Fruit fly (Drosophila melanogaster) whole organism, embryonic: Measurements from ENCODE around the gene CG32099.

ENCODE experiments used
- Antp ChIP-seq: fragments of 200-800 bp; sonication (Bioruptor generic); optimal IDR thresholded peaks from 3 replicates; lab custom pipeline; 2016; ENCODE audit warnings: missing biosample characterization, missing genetic modification characterization
- Atf-2 ChIP-seq: fragments of 200-800 bp; sonication (Bioruptor generic); optimal IDR thresholded peaks from 2 replicates; lab custom pipeline; 2016; ENCODE audit warnings: missing biosample characterization, missing genetic modification characterization
- BtbVII ChIP-seq: fragments of 200-800 bp; sonication (Bioruptor generic); optimal IDR thresholded peaks from 3 replicates; lab custom pipeline; 2017; ENCODE audit warnings: missing biosample characterization, mild to moderate bottlenecking, missing genetic modification characterization
- Bteb2 ChIP-seq: fragments of 200-800 bp; sonication (Bioruptor generic); optimal IDR thresholded peaks from 2 replicates; lab custom pipeline; 2016; ENCODE audit warnings: missing biosample characterization, missing genetic modification characterization
- CG10267 ChIP-seq: fragments of 200-800 bp; sonication (Bioruptor generic); optimal IDR thresholded peaks from 2 replicates; lab custom pipeline; 2018; ENCODE audit warnings: missing biosample characterization, mild to moderate bottlenecking, missing genetic modification characterization, moderate library complexity
- CG10565 ChIP-seq: fragments of 200-800 bp; sonication (Bioruptor generic); optimal IDR thresholded peaks from 3 replicates; lab custom pipeline; 2016; ENCODE audit warnings: missing biosample characterization, mild to moderate bottlenecking, missing genetic modification characterization
- CG10654 ChIP-seq: fragments of 200-800 bp; sonication (Bioruptor generic); optimal IDR thresholded peaks from 2 replicates; lab custom pipeline; 2016; ENCODE audit warnings: missing biosample characterization, missing genetic modification characterization
- CG11456 ChIP-seq: fragments of 200-800 bp; sonication (Bioruptor generic); IDR thresholded peaks from 3 replicates; pipeline ENCODE4 v1.3.6; 2022; ENCODE audit warnings: missing biosample characterization, missing genetic modification characterization
- CG11723 ChIP-seq: fragments of 200-800 bp; sonication (Bioruptor generic); optimal IDR thresholded peaks from 2 replicates; lab custom pipeline; 2017; ENCODE audit warnings: missing biosample characterization, mild to moderate bottlenecking, missing genetic modification characterization
- CG1233 ChIP-seq: fragments of 200-800 bp; sonication (Bioruptor generic); optimal IDR thresholded peaks from 4 replicates; lab custom pipeline; 2018; ENCODE audit warnings: missing biosample characterization, mild to moderate bottlenecking, missing genetic modification characterization
- CG12391 ChIP-seq: fragments of 200-800 bp; sonication (Bioruptor generic); optimal IDR thresholded peaks from 3 replicates; lab custom pipeline; 2018; ENCODE audit warnings: missing biosample characterization, mild to moderate bottlenecking, missing genetic modification characterization, moderate library complexity
- CG12744 ChIP-seq: fragments of 200-800 bp; sonication (Bioruptor generic); optimal IDR thresholded peaks from 2 replicates; lab custom pipeline; 2016; ENCODE audit warnings: missing biosample characterization, missing genetic modification characterization
- CG15011 ChIP-seq: fragments of 200-800 bp; sonication (Bioruptor generic); optimal IDR thresholded peaks from 3 replicates; lab custom pipeline; 2018; ENCODE audit warnings: missing biosample characterization, mild to moderate bottlenecking, missing genetic modification characterization
- CG15073 ChIP-seq: fragments of 200-800 bp; sonication (Bioruptor generic); optimal IDR thresholded peaks from 2 replicates; lab custom pipeline; 2016; ENCODE audit warnings: missing biosample characterization, missing genetic modification characterization
- CG17568 ChIP-seq: fragments of 200-800 bp; sonication (Bioruptor generic); optimal IDR thresholded peaks from 2 replicates; lab custom pipeline; 2018; ENCODE audit warnings: missing biosample characterization, mild to moderate bottlenecking, missing genetic modification characterization, moderate library complexity
- CG2202 ChIP-seq: fragments of 200-800 bp; sonication (Bioruptor generic); optimal IDR thresholded peaks from 2 replicates; lab custom pipeline; 2018; ENCODE audit warnings: missing biosample characterization, mild to moderate bottlenecking, missing genetic modification characterization
- CG2712 ChIP-seq: fragments of 200-800 bp; optimal IDR thresholded peaks from 3 replicates; lab custom pipeline; 2019; ENCODE audit warnings: missing biosample characterization, mild to moderate bottlenecking, missing genetic modification characterization, moderate library complexity
- CG31388 ChIP-seq: fragments of 200-800 bp; sonication (Bioruptor generic); optimal IDR thresholded peaks from 2 replicates; lab custom pipeline; 2016; ENCODE audit warnings: missing biosample characterization, missing genetic modification characterization
- CG31441 ChIP-seq: fragments of 200-800 bp; sonication (Bioruptor generic); IDR thresholded peaks from 2 replicates; pipeline ENCODE4 v1.3.6; 2022; ENCODE audit warnings: missing biosample characterization, missing genetic modification characterization
- CG4424 ChIP-seq: fragments of 200-800 bp; sonication (Bioruptor generic); optimal IDR thresholded peaks from 3 replicates; lab custom pipeline; 2016; ENCODE audit warnings: missing biosample characterization, missing genetic modification characterization
- CG6791 ChIP-seq: fragments of 200-800 bp; sonication (Bioruptor generic); IDR thresholded peaks from 3 replicates; pipeline ENCODE4 v1.3.6; 2022; ENCODE audit warnings: missing biosample characterization, missing genetic modification characterization; ENCODE audit not compliant: partially characterized antibody
- CG8290 ChIP-seq, 3 experiments: fragments of 200-800 bp; sonication (Bioruptor generic); optimal IDR thresholded peaks; 2 replicates each; lab custom pipeline; 2016 to 2019; ENCODE audit warnings: missing biosample characterization in 3 of 3, missing genetic modification characterization in 3 of 3, mild to moderate bottlenecking in 2 of 3, moderate library complexity in 1 of 3
- CG9437 ChIP-seq: fragments of 200-800 bp; sonication (Bioruptor generic); optimal IDR thresholded peaks from 2 replicates; lab custom pipeline; 2018; ENCODE audit warnings: missing biosample characterization, mild to moderate bottlenecking, missing genetic modification characterization
- CG9727 ChIP-seq: fragments of 200-800 bp; sonication (Bioruptor generic); optimal IDR thresholded peaks from 3 replicates; lab custom pipeline; 2017; ENCODE audit warnings: missing biosample characterization, mild to moderate bottlenecking, missing genetic modification characterization
- CG9797 ChIP-seq: fragments of 200-800 bp; sonication (Bioruptor generic); optimal IDR thresholded peaks from 3 replicates; lab custom pipeline; 2018; ENCODE audit warnings: missing biosample characterization, mild to moderate bottlenecking, missing genetic modification characterization
- Dbx ChIP-seq: fragments of 200-800 bp; sonication (Bioruptor generic); IDR thresholded peaks from 3 replicates; pipeline ENCODE4 v1.3.6; 2022; ENCODE audit warnings: missing biosample characterization, missing genetic modification characterization
- Fer2 ChIP-seq: fragments of 200-800 bp; sonication (Bioruptor generic); optimal IDR thresholded peaks from 2 replicates; lab custom pipeline; 2018; ENCODE audit warnings: missing biosample characterization, mild to moderate bottlenecking, missing genetic modification characterization, moderate library complexity
- GATAe ChIP-seq: fragments of 200-800 bp; sonication (Bioruptor generic); conservative IDR thresholded peaks from 2 replicates; pipeline ENCODE4 v1.3.6; 2022; ENCODE audit warnings: missing biosample characterization, missing genetic modification characterization
- HLH4C ChIP-seq: fragments of 200-800 bp; sonication (Bioruptor generic); IDR thresholded peaks from 3 replicates; pipeline ENCODE4 v1.3.6; 2022; ENCODE audit warnings: missing biosample characterization, missing genetic modification characterization; ENCODE audit not compliant: partially characterized antibody
- HLH54F ChIP-seq: fragments of 200-800 bp; sonication (Bioruptor generic); optimal IDR thresholded peaks from 3 replicates; lab custom pipeline; 2016; ENCODE audit warnings: missing biosample characterization, missing genetic modification characterization
- HmgD ChIP-seq: fragments of 200-800 bp; sonication (Bioruptor generic); optimal IDR thresholded peaks from 3 replicates; lab custom pipeline; 2016; ENCODE audit warnings: missing biosample characterization, missing genetic modification characterization
- NC2β ChIP-seq: fragments of 200-800 bp; sonication (Bioruptor generic); optimal IDR thresholded peaks from 2 replicates; lab custom pipeline; 2016; ENCODE audit warnings: missing biosample characterization, missing genetic modification characterization
- Poxn ChIP-seq: fragments of 200-800 bp; sonication (Bioruptor generic); IDR thresholded peaks from 2 replicates; pipeline ENCODE4 v1.3.6; 2022; ENCODE audit warnings: missing biosample characterization, missing genetic modification characterization
- Rfx ChIP-seq: fragments of 200-800 bp; sonication (Bioruptor generic); IDR thresholded peaks from 2 replicates; pipeline ENCODE4 v1.3.6; 2022; ENCODE audit warnings: missing biosample characterization, missing genetic modification characterization
- Scr ChIP-seq: fragments of 200-800 bp; sonication (Bioruptor generic); IDR thresholded peaks from 2 replicates; pipeline ENCODE4 v1.3.6; 2022; ENCODE audit warnings: missing biosample characterization, missing genetic modification characterization; ENCODE audit not compliant: partially characterized antibody
- abd-A ChIP-seq: fragments of 200-800 bp; sonication (Bioruptor generic); optimal IDR thresholded peaks from 3 replicates; lab custom pipeline; 2019; ENCODE audit warnings: missing biosample characterization, mild to moderate bottlenecking, missing genetic modification characterization, moderate library complexity
- aop ChIP-seq: fragments of 200-800 bp; sonication (Bioruptor generic); IDR thresholded peaks from 2 replicates; pipeline ENCODE4 v1.3.6; 2022; ENCODE audit warnings: missing biosample characterization, missing genetic modification characterization
- ash1 ChIP-seq: fragments of 200-800 bp; sonication (Bioruptor generic); optimal IDR thresholded peaks from 2 replicates; lab custom pipeline; 2018; ENCODE audit warnings: missing biosample characterization, mild to moderate bottlenecking, missing genetic modification characterization
- dmrt11E ChIP-seq: fragments of 200-800 bp; sonication (Bioruptor generic); optimal IDR thresholded peaks from 3 replicates; lab custom pipeline; 2018; ENCODE audit warnings: missing biosample characterization, mild to moderate bottlenecking, missing genetic modification characterization, moderate library complexity
- ftz-f1 ChIP-seq: fragments of 200-800 bp; sonication (Bioruptor generic); optimal IDR thresholded peaks from 2 replicates; lab custom pipeline; 2016; ENCODE audit warnings: missing biosample characterization, missing genetic modification characterization
- fu2 ChIP-seq: fragments of 200-800 bp; sonication (Bioruptor generic); optimal IDR thresholded peaks from 2 replicates; lab custom pipeline; 2016; ENCODE audit warnings: missing biosample characterization, missing genetic modification characterization
- jing ChIP-seq: fragments of 200-800 bp; sonication (Bioruptor generic); optimal IDR thresholded peaks from 2 replicates; lab custom pipeline; 2018; ENCODE audit warnings: missing biosample characterization, mild to moderate bottlenecking, missing genetic modification characterization
- mirr ChIP-seq: fragments of 200-800 bp; sonication (Bioruptor generic); optimal IDR thresholded peaks from 3 replicates; lab custom pipeline; 2018; ENCODE audit warnings: missing biosample characterization, mild to moderate bottlenecking, missing genetic modification characterization
- nmo ChIP-seq: fragments of 200-800 bp; sonication (Bioruptor generic); optimal IDR thresholded peaks from 2 replicates; lab custom pipeline; 2018; ENCODE audit warnings: missing biosample characterization, mild to moderate bottlenecking, missing genetic modification characterization, moderate library complexity
- odd ChIP-seq: fragments of 200-800 bp; sonication (Bioruptor generic); optimal IDR thresholded peaks from 2 replicates; lab custom pipeline; 2017; ENCODE audit warnings: missing biosample characterization, mild to moderate bottlenecking, missing genetic modification characterization
- pnt ChIP-seq: fragments of 200-800 bp; sonication (Bioruptor generic); optimal IDR thresholded peaks from 3 replicates; lab custom pipeline; 2016; ENCODE audit warnings: missing biosample characterization, missing genetic modification characterization
- prd ChIP-seq, 3 experiments: fragments of >200 bp in 2 of 3; fragments of 200-800 bp in 1 of 3; sonication (Bioruptor generic) in 1 of 3; optimal IDR thresholded peaks in 2 of 3; IDR thresholded peaks in 1 of 3; 2 replicates in 2 of 3; 3 replicates in 1 of 3; pipeline versions ENCODE4 v1.3.6 to Lab custom; 2017 to 2022; ENCODE audit warnings: missing biosample characterization in 1 of 3, missing genetic modification characterization in 1 of 3
- tgo ChIP-seq: fragments of 200-800 bp; sonication (Bioruptor generic); IDR thresholded peaks from 3 replicates; pipeline ENCODE4 v1.3.6; 2022; ENCODE audit warnings: missing biosample characterization, missing genetic modification characterization
- zfh1 ChIP-seq: fragments of 200-800 bp; sonication (Bioruptor generic); IDR thresholded peaks from 3 replicates; pipeline ENCODE4 v1.3.6; 2022; ENCODE audit warnings: missing biosample characterization, missing genetic modification characterization

CG32099 gene

DNA sequence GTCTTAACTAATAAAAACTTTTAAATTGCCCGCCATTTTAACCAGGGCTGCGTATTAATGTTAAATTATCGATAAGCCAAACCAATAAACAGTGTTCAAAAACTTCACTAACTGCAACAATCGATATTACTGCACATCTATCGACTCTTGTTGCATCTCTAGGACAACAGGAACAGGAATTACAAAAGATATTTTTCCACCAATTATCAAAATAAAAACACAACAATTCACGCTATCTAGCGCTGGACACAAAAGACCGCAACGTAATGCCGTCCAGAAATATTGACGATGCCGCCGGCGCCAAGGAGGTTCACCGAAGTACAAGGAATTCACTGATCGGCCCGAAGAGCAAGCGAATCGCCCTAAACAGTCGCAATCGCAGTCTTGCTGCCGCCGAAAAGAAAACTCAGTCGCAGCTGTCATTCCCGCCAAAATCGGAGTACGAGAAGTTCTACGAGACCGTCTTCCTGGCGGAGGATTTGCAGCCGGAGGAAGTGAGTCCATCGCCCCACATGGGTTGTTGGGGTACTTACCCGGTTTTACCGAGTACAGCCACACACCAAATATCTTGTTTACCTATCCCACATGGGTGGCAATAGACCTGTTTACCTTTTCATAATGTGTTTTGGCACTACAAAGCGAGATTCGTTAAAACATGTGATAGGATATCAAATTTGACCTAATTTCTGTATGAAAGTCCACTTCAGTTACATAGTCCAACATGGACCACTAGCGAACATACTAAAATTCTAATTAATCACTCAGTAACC lies 32.9 kb upstream of the CG32099 start, which contains the start of gene vers (continued):
- no peak for TF ChIP-seq CG11456 (GFP tag; lab: Robert Waterston, UW)
- no peak for TF ChIP-seq jing (GFP tag; lab: Kevin White, UChicago)
- TF ChIP-seq CG10267 (tag; lab: Kevin White, UChicago) = peak; percentile 98
- TF ChIP-seq CG8290 (GFP tag; optimal IDR thresholded peaks at IDR 0.05; lab: Kevin White, UChicago) = no peak
- TF ChIP-seq CG8290 (tag; optimal IDR thresholded peaks at IDR 0.05; lab: Kevin White, UChicago) = peak in 1 of 2 experiments; percentile 63
- no peak for TF ChIP-seq CG31388 (GFP tag; lab: Kevin White, UChicago)
- TF ChIP-seq CG12391 (tag; lab: Kevin White, UChicago) = peak; percentile 28
- no peak for TF ChIP-seq CG31441
- no peak for TF ChIP-seq CG15011 (GFP tag; lab: Kevin White, UChicago)
- no peak for TF ChIP-seq Dbx (GFP tag; lab: Robert Waterston, UW)
- no peak for TF ChIP-seq pnt (GFP tag; lab: Kevin White, UChicago)
- TF ChIP-seq ash1 = no peak
- TF ChIP-seq CG15073 (GFP tag; lab: Kevin White, UChicago) = no peak
- no peak for TF ChIP-seq CG17568 (GFP tag; lab: Kevin White, UChicago)
- no peak for TF ChIP-seq CG11723
- TF ChIP-seq HLH4C (GFP tag; lab: Robert Waterston, UW) = peak; percentile 90
- TF ChIP-seq HmgD = peak; percentile 3
- no peak for TF ChIP-seq CG9727 (GFP tag; lab: Kevin White, UChicago)
- TF ChIP-seq CG10654 (GFP tag; lab: Kevin White, UChicago) = no peak
- no peak for TF ChIP-seq BtbVII (GFP tag; lab: Kevin White, UChicago)
- no peak for TF ChIP-seq Poxn (GFP tag; lab: Robert Waterston, UW)
- no peak for TF ChIP-seq CG2202 (tag; lab: Kevin White, UChicago)
- TF ChIP-seq Scr (GFP tag; lab: Robert Waterston, UW) = peak; percentile 91
- TF ChIP-seq tgo (GFP tag; lab: Robert Waterston, UW) = no peak
- no peak for TF ChIP-seq Fer2
- TF ChIP-seq abd-A (tag; lab: Kevin White, UChicago) = no peak
- TF ChIP-seq CG4424 (GFP tag; lab: Kevin White, UChicago) = no peak
- no peak for TF ChIP-seq CG9797
- TF ChIP-seq nmo (GFP tag; lab: Kevin White, UChicago) = peak; percentile 41
- TF ChIP-seq fu2 (GFP tag; lab: Kevin White, UChicago) = no peak
- TF ChIP-seq odd (GFP tag; lab: Kevin White, UChicago) = no peak
- TF ChIP-seq aop = no peak
- TF ChIP-seq mirr (GFP tag; lab: Kevin White, UChicago) = no peak
- peak; percentile 25 for TF ChIP-seq HLH54F
- TF ChIP-seq Bteb2 = no peak
- no peak for TF ChIP-seq CG1233 (GFP tag; lab: Kevin White, UChicago)
- TF ChIP-seq CG9437 (GFP tag; lab: Kevin White, UChicago) = no peak
- peak; percentile 40; the same call in 1 of the 3 replicates for TF ChIP-seq zfh1 (GFP tag; lab: Robert Waterston, UW)
- TF ChIP-seq prd (optimal IDR thresholded peaks at IDR 0.05; lab: Kevin White, UChicago) = no peak
- TF ChIP-seq prd (GFP tag; IDR thresholded peaks at IDR 0.05; lab: Robert Waterston, UW) = no peak
- TF ChIP-seq NC2β (GFP tag; lab: Kevin White, UChicago) = no peak
- TF ChIP-seq ftz-f1 (GFP tag; lab: Kevin White, UChicago) = no peak
- TF ChIP-seq Rfx (GFP tag; lab: Robert Waterston, UW) = peak; percentile 67; the same call in 1 of the 2 replicates
- no peak for TF ChIP-seq Atf-2 (GFP tag; lab: Kevin White, UChicago)
- peak; percentile 51 for TF ChIP-seq CG2712
- TF ChIP-seq CG12744 (GFP tag; lab: Kevin White, UChicago) = no peak
- no peak for TF ChIP-seq GATAe (GFP tag; lab: Robert Waterston, UW)
- peak; percentile 94 for TF ChIP-seq CG6791 (GFP tag; lab: Robert Waterston, UW)
- TF ChIP-seq CG10565 (GFP tag; lab: Kevin White, UChicago) = no peak
- no peak for TF ChIP-seq Antp (GFP tag; lab: Kevin White, UChicago)
- no peak for TF ChIP-seq dmrt11E (tag; lab: Kevin White, UChicago)
